Worm (Caenorhabditis elegans) whole organism, L1 larva: ENCODE measurements around the gene Y43F8B.23.

Source experiments
- C04F5.9 ChIP-seq: sonication (generic microtip); optimal IDR thresholded peaks from 2 replicates; lab custom pipeline; 2016; ENCODE audit warnings: missing genetic modification characterization, missing compliant biosample characterization
- C16A3.4 ChIP-seq: fragments of 150-350 bp; optimal IDR thresholded peaks from 2 replicates; lab custom pipeline; 2014; ENCODE audit warnings: missing biosample characterization, missing genetic modification characterization
- F16B12.6 ChIP-seq: fragments of 150-350 bp; optimal IDR thresholded peaks from 2 replicates; lab custom pipeline; 2014; ENCODE audit warnings: missing biosample characterization, missing genetic modification characterization
- Y116A8C.19 ChIP-seq: sonication (generic microtip); optimal IDR thresholded peaks from 2 replicates; lab custom pipeline; 2016; ENCODE audit warnings: missing compliant biosample characterization, missing genetic modification characterization, borderline replicate concordance
- blmp-1 ChIP-seq: fragments of 150-350 bp; optimal IDR thresholded peaks from 2 replicates; lab custom pipeline; 2014; ENCODE audit warnings: missing biosample characterization, missing genetic modification characterization
- ces-1 ChIP-seq: fragments of 150-350 bp; optimal IDR thresholded peaks from 2 replicates; lab custom pipeline; 2014; ENCODE audit warnings: missing biosample characterization, missing genetic modification reagents, missing genetic modification characterization
- elt-2 ChIP-seq: sonication (generic microtip); optimal IDR thresholded peaks from 2 replicates; lab custom pipeline; 2016; ENCODE audit warnings: missing genetic modification characterization, mild to moderate bottlenecking, inconsistent platforms, missing compliant biosample characterization, missing genetic modification reagents
- elt-3 ChIP-seq, 6 experiments: fragments of 150-350 bp in 1 of 6; sonication (generic microtip); optimal IDR thresholded peaks; 2 replicates each; lab custom pipeline; 2017 to 2018; ENCODE audit warnings: missing biosample characterization in 6 of 6, missing genetic modification characterization in 6 of 6, inconsistent platforms in 1 of 6
- ets-5 ChIP-seq: fragments of 200-800 bp; sonication (Bioruptor generic); IDR thresholded peaks from 2 replicates; pipeline ENCODE4 v1.3.6; 2022; ENCODE audit warnings: missing genetic modification characterization, missing compliant biosample characterization
- fkh-4 ChIP-seq: sonication (generic microtip); optimal IDR thresholded peaks from 2 replicates; lab custom pipeline; 2016; ENCODE audit warnings: missing compliant biosample characterization, missing genetic modification characterization, borderline replicate concordance
- fkh-8 ChIP-seq: sonication (generic microtip); optimal IDR thresholded peaks from 2 replicates; lab custom pipeline; 2016; ENCODE audit warnings: mild to moderate bottlenecking, missing genetic modification characterization, missing compliant biosample characterization
- fos-1 ChIP-seq: fragments of 150-350 bp; optimal IDR thresholded peaks from 2 replicates; lab custom pipeline; 2014; ENCODE audit warnings: missing biosample characterization, missing genetic modification characterization
- grh-1 ChIP-seq: fragments of 200-800 bp; sonication (Bioruptor generic); IDR thresholded peaks from 2 replicates; pipeline ENCODE4 v1.3.6; 2022; ENCODE audit warnings: missing genetic modification reagents, missing genetic modification characterization, missing compliant biosample characterization
- lin-14 ChIP-seq: fragments of 200-800 bp; sonication (Bioruptor generic); optimal IDR thresholded peaks from 2 replicates; lab custom pipeline; 2018; ENCODE audit warnings: mild to moderate bottlenecking, missing genetic modification characterization, moderate library complexity, missing compliant biosample characterization
- lin-15B ChIP-seq: fragments of 150-350 bp; sonication (generic microtip); optimal IDR thresholded peaks from 3 replicates; lab custom pipeline; 2014; ENCODE audit warnings: missing biosample characterization, missing genetic modification characterization
- lin-35 ChIP-seq, 2 experiments: fragments of 150-350 bp; optimal IDR thresholded peaks; 2 replicates each; lab custom pipeline; 2014; ENCODE audit warnings: missing biosample characterization in 2 of 2, missing genetic modification characterization in 2 of 2, missing genetic modification reagents in 2 of 2
- lin-39 ChIP-seq: fragments of 150-350 bp; optimal IDR thresholded peaks from 2 replicates; lab custom pipeline; 2014; ENCODE audit warnings: missing biosample characterization, missing genetic modification reagents, missing genetic modification characterization
- lir-3 ChIP-seq: sonication (generic microtip); optimal IDR thresholded peaks from 2 replicates; lab custom pipeline; 2016; ENCODE audit warnings: mild to moderate bottlenecking, missing genetic modification characterization, moderate library complexity, missing compliant biosample characterization; ENCODE audit not compliant: poor library complexity
- lsy-2 ChIP-seq, 2 experiments: fragments of 150-350 bp; optimal IDR thresholded peaks; 2 replicates each; lab custom pipeline; 2014; ENCODE audit warnings: missing biosample characterization in 2 of 2, missing genetic modification characterization in 2 of 2
- mdl-1 ChIP-seq, 2 experiments: fragments of 150-350 bp; optimal IDR thresholded peaks; 2 replicates each; lab custom pipeline; 2014 to 2017; ENCODE audit warnings: missing biosample characterization in 2 of 2, missing genetic modification characterization in 2 of 2, inconsistent platforms in 1 of 2
- mef-2 ChIP-seq: fragments of 150-350 bp; optimal IDR thresholded peaks from 2 replicates; lab custom pipeline; 2014; ENCODE audit warnings: missing biosample characterization, missing genetic modification characterization
- nhr-19 ChIP-seq: fragments of 200-800 bp; sonication (Bioruptor generic); conservative IDR thresholded peaks from 2 replicates; pipeline ENCODE4 v1.3.6; 2022; ENCODE audit warnings: missing genetic modification characterization, missing compliant biosample characterization
- nhr-20 ChIP-seq: sonication (generic microtip); optimal IDR thresholded peaks from 2 replicates; lab custom pipeline; 2016; ENCODE audit warnings: mild to moderate bottlenecking, missing genetic modification characterization, missing compliant biosample characterization
- nhr-47 ChIP-seq: sonication (generic microtip); optimal IDR thresholded peaks from 2 replicates; lab custom pipeline; 2016; ENCODE audit warnings: mild to moderate bottlenecking, missing genetic modification characterization, moderate library complexity, missing compliant biosample characterization
- nhr-71 ChIP-seq: sonication (generic microtip); optimal IDR thresholded peaks from 2 replicates; lab custom pipeline; 2016; ENCODE audit warnings: mild to moderate bottlenecking, missing genetic modification characterization, moderate library complexity, missing compliant biosample characterization
- nhr-77 ChIP-seq: fragments of 150-350 bp; optimal IDR thresholded peaks from 2 replicates; lab custom pipeline; 2014; ENCODE audit warnings: missing biosample characterization, missing genetic modification characterization
- nhr-85 ChIP-seq: sonication (generic microtip); peaks from one replicate; lab custom pipeline; 2016; ENCODE audit warnings: missing genetic modification characterization, inconsistent platforms, missing compliant biosample characterization
- nhr-90 ChIP-seq: sonication (generic microtip); optimal IDR thresholded peaks from 2 replicates; lab custom pipeline; 2016; ENCODE audit warnings: mild to moderate bottlenecking, missing genetic modification characterization, missing compliant biosample characterization; ENCODE audit not compliant: poor library complexity
- pag-3 ChIP-seq: sonication (generic microtip); optimal IDR thresholded peaks from 2 replicates; lab custom pipeline; 2017; ENCODE audit warnings: missing genetic modification characterization, mild to moderate bottlenecking, missing compliant biosample characterization, antibody characterized with exemption, borderline replicate concordance; ENCODE audit not compliant: insufficient read depth
- pax-3 ChIP-seq: fragments of 200-800 bp; sonication (Bioruptor generic); optimal IDR thresholded peaks from 2 replicates; lab custom pipeline; 2018; ENCODE audit warnings: mild to moderate bottlenecking, missing genetic modification characterization, moderate library complexity, missing compliant biosample characterization
- rnt-1 ChIP-seq: sonication (generic microtip); optimal IDR thresholded peaks from 2 replicates; lab custom pipeline; 2016; ENCODE audit warnings: mild to moderate bottlenecking, missing genetic modification characterization, moderate library complexity, missing compliant biosample characterization
- snu-23 ChIP-seq: sonication (generic microtip); optimal IDR thresholded peaks from 2 replicates; lab custom pipeline; 2016; ENCODE audit warnings: missing genetic modification characterization, missing compliant biosample characterization
- sup-37 ChIP-seq: fragments of 200-800 bp; sonication (Bioruptor generic); optimal IDR thresholded peaks from 2 replicates; lab custom pipeline; 2018; ENCODE audit warnings: mild to moderate bottlenecking, missing genetic modification characterization, missing compliant biosample characterization
- unc-62 ChIP-seq: fragments of 150-350 bp; optimal IDR thresholded peaks from 2 replicates; lab custom pipeline; 2014; ENCODE audit warnings: missing biosample characterization, missing genetic modification reagents, missing genetic modification characterization
- unc-98 ChIP-seq: fragments of 200-800 bp; sonication (Bioruptor generic); IDR thresholded peaks from 2 replicates; pipeline ENCODE4 v1.3.6; 2022; ENCODE audit warnings: missing genetic modification characterization, missing compliant biosample characterization
- zag-1 ChIP-seq: fragments of 150-350 bp; optimal IDR thresholded peaks from 2 replicates; lab custom pipeline; 2014; ENCODE audit warnings: missing biosample characterization, missing genetic modification characterization
- zip-4 ChIP-seq: fragments of 200-800 bp; sonication (Bioruptor generic); optimal IDR thresholded peaks from 2 replicates; lab custom pipeline; 2018; ENCODE audit warnings: mild to moderate bottlenecking, missing genetic modification characterization, moderate library complexity, missing compliant biosample characterization

The Y43F8B.23 gene

DNA sequence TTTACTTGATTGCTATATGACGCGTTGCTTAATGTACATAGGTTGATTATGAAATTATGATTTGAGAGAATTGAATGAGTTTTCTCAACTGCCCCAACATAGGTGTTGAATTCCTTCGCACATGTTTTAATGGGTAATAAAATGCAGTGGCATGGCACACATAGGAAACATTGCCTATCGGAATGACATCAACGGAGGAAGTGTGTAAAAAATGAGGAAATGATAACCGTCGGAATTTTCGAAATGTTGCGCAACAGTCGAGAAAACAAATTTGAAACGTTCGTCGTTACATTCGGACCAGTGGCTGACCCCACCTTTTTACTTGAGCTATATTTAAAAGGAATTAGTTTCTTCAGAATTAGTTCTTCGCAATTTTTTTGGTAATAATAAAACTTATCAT, 35.4 kb downstream of the Y43F8B.23 start:
- TF ChIP-seq elt-2 (tag; lab: Kevin White, UChicago): peak; percentile 14
- TF ChIP-seq lin-39: no peak

ce11 chrV:19431036-19431435, 36.4 kb downstream of the Y43F8B.23 start, which contains the start of gene srw-85:
Gene srw-85 (minus strand): TSS chrV:19431136.
- TF ChIP-seq elt-3 (tag; optimal IDR thresholded peaks at IDR 0.05; lab: Kevin White, UChicago) (no peak), fkh-8 (tag; lab: Kevin White, UChicago) (no peak), Y116A8C.19 (no peak), lir-3 (no peak), zag-1 (tag; lab: Kevin White, UChicago) (no peak), ets-5 (GFP tag; lab: Robert Waterston, UW) (no peak), nhr-77 (tag; lab: Kevin White, UChicago) (no peak), C04F5.9 (tag; lab: Kevin White, UChicago) (no peak), pax-3 (tag; lab: Kevin White, UChicago) (no peak), fkh-4 (tag; lab: Kevin White, UChicago) (no peak), mef-2 (tag; lab: Kevin White, UChicago) (no peak), nhr-71 (tag; lab: Kevin White, UChicago) (no peak), lin-39 (no peak), mdl-1 (tag; optimal IDR thresholded peaks at IDR 0.05; lab: Kevin White, UChicago) (no peak), F16B12.6 (tag; lab: Kevin White, UChicago) (no peak), ces-1 (GFP tag; lab: Kevin White, UChicago) (no peak), lsy-2 (tag; optimal IDR thresholded peaks at IDR 0.05; lab: Kevin White, UChicago) (no peak), fos-1 (tag; lab: Kevin White, UChicago) (no peak)

ce11 chrV:19430351-19430913, 37.0 kb downstream of the Y43F8B.23 start:
- no peak for TF ChIP-seq unc-62 (GFP tag; lab: Kevin White, UChicago)
- TF ChIP-seq nhr-19: 0 out of 2 replicates have a peak, but pooled peaks have one; percentile 6

DNA sequence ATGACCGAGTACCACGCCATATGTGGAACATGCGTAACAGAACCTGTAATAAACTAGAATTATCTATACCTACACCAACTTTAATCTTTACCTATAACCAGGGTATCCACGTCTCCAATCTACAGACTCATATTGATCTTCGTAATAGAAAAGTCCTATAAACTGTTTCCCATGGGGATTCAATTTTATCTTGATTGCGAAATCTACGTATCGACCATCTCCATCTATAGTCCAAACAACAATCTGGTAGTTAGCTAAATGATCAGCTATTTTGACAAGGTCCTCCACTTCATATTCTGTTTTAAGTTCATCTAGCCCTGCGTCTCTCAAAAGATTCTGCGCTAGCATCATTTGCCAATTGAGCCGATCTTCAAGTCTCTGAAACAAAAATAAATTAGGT, 37.8 kb downstream of the Y43F8B.23 start:
- TF ChIP-seq nhr-19 (peak; percentile 29; the same call in 1 of the 2 replicates), lsy-2 (tag; optimal IDR thresholded peaks at IDR 0.05; lab: Kevin White, UChicago) (peak; percentile 13 to 15), nhr-20 (peak; percentile 61), zip-4 (GFP tag; lab: Kevin White, UChicago) (peak; percentile 19), rnt-1 (tag; lab: Kevin White, UChicago) (peak; percentile 38), nhr-71 (tag; lab: Kevin White, UChicago) (peak; percentile 36), unc-98 (no peak), nhr-85 (tag; lab: Kevin White, UChicago) (peak; percentile 95), lin-14 (peak; percentile 73), snu-23 (GFP tag; lab: Kevin White, UChicago) (peak; percentile 21), C16A3.4 (tag; lab: Kevin White, UChicago) (no peak), pag-3 (tag; lab: Kevin White, UChicago) (no peak), grh-1 (peak; percentile 45; the same call in 1 of the 2 replicates)

ce11 chrV:19428936-19429335, 38.5 kb downstream of the Y43F8B.23 start:
- TF ChIP-seq nhr-47 (tag; lab: Kevin White, UChicago): peak; percentile 17
- TF ChIP-seq lin-15B (tag; lab: Kevin White, UChicago): no peak
- no peak for TF ChIP-seq ets-5 (GFP tag; lab: Robert Waterston, UW)
- TF ChIP-seq nhr-20: peak; percentile 74
- peak; percentile 17 for TF ChIP-seq sup-37 (GFP tag; lab: Kevin White, UChicago)
- TF ChIP-seq lin-35 (GFP tag; optimal IDR thresholded peaks at IDR 0.05; lab: Kevin White, UChicago): no peak
- peak; percentile 56 for TF ChIP-seq snu-23 (GFP tag; lab: Kevin White, UChicago)
- TF ChIP-seq nhr-71 (tag; lab: Kevin White, UChicago): peak; percentile 54
- TF ChIP-seq nhr-90: peak; percentile 28
- TF ChIP-seq blmp-1: peak; percentile 57
- peak; percentile 76 for TF ChIP-seq nhr-85 (tag; lab: Kevin White, UChicago)
- peak in 1 of 2 experiments; percentile 18 for TF ChIP-seq lsy-2 (tag; optimal IDR thresholded peaks at IDR 0.05; lab: Kevin White, UChicago)
- TF ChIP-seq lin-14: peak; percentile 73
